Worm (Caenorhabditis elegans) whole organism, late embryonic: Measurements from ENCODE around the gene F49E12.7.

Source experiments
- C08G9.2 ChIP-seq: sonication (generic microtip); optimal IDR thresholded peaks from 2 replicates; lab custom pipeline; 2016; ENCODE audit warnings: mild to moderate bottlenecking, missing genetic modification characterization, moderate library complexity, missing compliant biosample characterization
- C38D4.7 ChIP-seq: fragments of 200-800 bp; sonication (Bioruptor generic); optimal IDR thresholded peaks from 2 replicates; lab custom pipeline; 2018; ENCODE audit warnings: mild to moderate bottlenecking, missing genetic modification characterization, moderate library complexity, missing compliant biosample characterization
- T23F11.4 ChIP-seq: fragments of 200-800 bp; sonication (Bioruptor generic); optimal IDR thresholded peaks from 2 replicates; lab custom pipeline; 2018; ENCODE audit warnings: mild to moderate bottlenecking, missing genetic modification characterization, missing compliant biosample characterization
- ahr-1 ChIP-seq: sonication (generic microtip); optimal IDR thresholded peaks from 2 replicates; lab custom pipeline; 2016; ENCODE audit warnings: missing genetic modification characterization, missing compliant biosample characterization
- ceh-14 ChIP-seq: sonication (generic microtip); optimal IDR thresholded peaks from 2 replicates; lab custom pipeline; 2016; ENCODE audit warnings: missing genotype, missing genetic modification characterization, missing compliant biosample characterization
- ceh-19 ChIP-seq: fragments of 200-800 bp; sonication (Bioruptor generic); optimal IDR thresholded peaks from 2 replicates; lab custom pipeline; 2018; ENCODE audit warnings: mild to moderate bottlenecking, missing genetic modification characterization, missing compliant biosample characterization
- ceh-22 ChIP-seq: sonication (generic microtip); optimal IDR thresholded peaks from 2 replicates; lab custom pipeline; 2017; ENCODE audit warnings: missing biosample characterization, missing genetic modification characterization
- ceh-24 ChIP-seq: sonication (generic microtip); optimal IDR thresholded peaks from 2 replicates; lab custom pipeline; 2016; ENCODE audit warnings: mild to moderate bottlenecking, missing genetic modification characterization, missing compliant biosample characterization
- ceh-34 ChIP-seq: sonication (generic microtip); optimal IDR thresholded peaks from 2 replicates; lab custom pipeline; 2016; ENCODE audit warnings: mild to moderate bottlenecking, missing genetic modification characterization, missing compliant biosample characterization
- ceh-48 ChIP-seq: sonication (generic microtip); optimal IDR thresholded peaks from 2 replicates; lab custom pipeline; 2016; ENCODE audit warnings: missing genetic modification characterization, inconsistent platforms, missing compliant biosample characterization
- che-1 ChIP-seq: sonication (generic microtip); optimal IDR thresholded peaks from 2 replicates; lab custom pipeline; 2016; ENCODE audit warnings: mild to moderate bottlenecking, missing genetic modification characterization, missing compliant biosample characterization
- dmd-4 ChIP-seq: sonication (generic microtip); optimal IDR thresholded peaks from 2 replicates; lab custom pipeline; 2016; ENCODE audit warnings: borderline replicate concordance, missing genetic modification characterization, missing compliant biosample characterization
- dve-1 ChIP-seq: sonication (generic microtip); optimal IDR thresholded peaks from 2 replicates; lab custom pipeline; 2017; ENCODE audit warnings: antibody characterized with exemption, mild to moderate bottlenecking, missing genetic modification characterization, missing compliant biosample characterization
- elt-2 ChIP-seq: sonication (generic microtip); optimal IDR thresholded peaks from 2 replicates; lab custom pipeline; 2016; ENCODE audit warnings: missing genetic modification reagents, missing genetic modification characterization, missing compliant biosample characterization
- fkh-6 ChIP-seq: sonication (generic microtip); optimal IDR thresholded peaks from 2 replicates; lab custom pipeline; 2016; ENCODE audit warnings: missing genetic modification characterization, missing compliant biosample characterization
- hlh-13 ChIP-seq: fragments of 200-800 bp; sonication (Bioruptor generic); optimal IDR thresholded peaks from 2 replicates; lab custom pipeline; 2018; ENCODE audit warnings: mild to moderate bottlenecking, missing genetic modification characterization, missing compliant biosample characterization
- hlh-6 ChIP-seq: sonication (generic microtip); optimal IDR thresholded peaks from 2 replicates; lab custom pipeline; 2016; ENCODE audit warnings: missing genotype, missing genetic modification characterization, missing compliant biosample characterization
- hlh-8 ChIP-seq: sonication (generic microtip); optimal IDR thresholded peaks from 2 replicates; lab custom pipeline; 2016; ENCODE audit warnings: missing genotype, missing genetic modification characterization, missing compliant biosample characterization
- lin-11 ChIP-seq: fragments of 200-800 bp; sonication (Bioruptor generic); optimal IDR thresholded peaks from 2 replicates; lab custom pipeline; 2018; ENCODE audit warnings: mild to moderate bottlenecking, missing genetic modification characterization, missing compliant biosample characterization
- nfya-1 ChIP-seq: sonication (generic microtip); optimal IDR thresholded peaks from 2 replicates; lab custom pipeline; 2017; ENCODE audit warnings: missing genetic modification characterization, mild to moderate bottlenecking, missing compliant biosample characterization, antibody characterized with exemption, moderate library complexity
- nhr-11 ChIP-seq: fragments of 150-350 bp; optimal IDR thresholded peaks from 2 replicates; lab custom pipeline; 2014; ENCODE audit warnings: missing biosample characterization, missing genetic modification characterization
- nhr-232 ChIP-seq: sonication (generic microtip); optimal IDR thresholded peaks from 2 replicates; lab custom pipeline; 2016; ENCODE audit warnings: missing genetic modification characterization, missing compliant biosample characterization
- npax-4 ChIP-seq: sonication (generic microtip); optimal IDR thresholded peaks from 2 replicates; lab custom pipeline; 2016; ENCODE audit warnings: missing genetic modification characterization, missing compliant biosample characterization
- odd-2 ChIP-seq: sonication (generic microtip); optimal IDR thresholded peaks from 2 replicates; lab custom pipeline; 2017; ENCODE audit warnings: antibody characterized with exemption, mild to moderate bottlenecking, missing genetic modification characterization, missing compliant biosample characterization
- pag-3 ChIP-seq: sonication (generic microtip); optimal IDR thresholded peaks from 2 replicates; lab custom pipeline; 2016; ENCODE audit warnings: missing compliant biosample characterization, missing genetic modification characterization, borderline replicate concordance
- pat-9 ChIP-seq: fragments of 200-800 bp; sonication (Bioruptor generic); optimal IDR thresholded peaks from 2 replicates; lab custom pipeline; 2018; ENCODE audit warnings: mild to moderate bottlenecking, missing genetic modification characterization, moderate library complexity, missing compliant biosample characterization
- pax-1 ChIP-seq: fragments of 150-350 bp; optimal IDR thresholded peaks from 2 replicates; lab custom pipeline; 2014; ENCODE audit warnings: missing biosample characterization, missing genetic modification characterization
- pha-2 ChIP-seq: sonication (generic microtip); optimal IDR thresholded peaks from 2 replicates; lab custom pipeline; 2017; ENCODE audit warnings: mild to moderate bottlenecking, missing genetic modification characterization, missing compliant biosample characterization
- pqm-1 ChIP-seq: sonication (generic microtip); optimal IDR thresholded peaks from 2 replicates; lab custom pipeline; 2016; ENCODE audit warnings: missing genetic modification characterization, missing compliant biosample characterization
- ref-2 ChIP-seq: sonication (generic microtip); optimal IDR thresholded peaks from 2 replicates; lab custom pipeline; 2016; ENCODE audit warnings: missing genetic modification characterization, missing compliant biosample characterization
- sox-2 ChIP-seq: fragments of 200-800 bp; sonication (Bioruptor generic); IDR thresholded peaks from 2 replicates; pipeline ENCODE4 v1.3.6; 2022; ENCODE audit warnings: missing genetic modification reagents, missing genetic modification characterization, missing compliant biosample characterization
- tbx-2 ChIP-seq: sonication (generic microtip); optimal IDR thresholded peaks from 2 replicates; lab custom pipeline; 2016; ENCODE audit warnings: missing genetic modification characterization, missing compliant biosample characterization
- tbx-7 ChIP-seq: sonication (generic microtip); optimal IDR thresholded peaks from 2 replicates; lab custom pipeline; 2016; ENCODE audit warnings: missing genotype, missing genetic modification characterization, missing compliant biosample characterization
- ttx-3 ChIP-seq: sonication (generic microtip); optimal IDR thresholded peaks from 2 replicates; lab custom pipeline; 2016; ENCODE audit warnings: missing genetic modification reagents, missing genetic modification characterization, missing compliant biosample characterization
- unc-3 ChIP-seq, 2 experiments: fragments of 200-800 bp in 1 of 2; sonication (Bioruptor generic) in 1 of 2; sonication (generic microtip) in 1 of 2; conservative IDR thresholded peaks in 1 of 2; optimal IDR thresholded peaks in 1 of 2; 2 replicates each; pipeline versions ENCODE4 v1.3.6 to Lab custom; 2016 to 2022; ENCODE audit warnings: missing compliant biosample characterization in 2 of 2, missing genetic modification characterization in 2 of 2, missing genetic modification reagents in 1 of 2
- unc-42 ChIP-seq: sonication (generic microtip); optimal IDR thresholded peaks from 2 replicates; lab custom pipeline; 2016; ENCODE audit warnings: missing genotype, missing genetic modification characterization, missing compliant biosample characterization
- unc-86 ChIP-seq: sonication (generic microtip); optimal IDR thresholded peaks from 2 replicates; lab custom pipeline; 2016; ENCODE audit warnings: missing genetic modification characterization, missing compliant biosample characterization
- zip-5 ChIP-seq: sonication (generic microtip); optimal IDR thresholded peaks from 2 replicates; lab custom pipeline; 2016; ENCODE audit warnings: missing genetic modification characterization, missing compliant biosample characterization
- ztf-16 ChIP-seq: sonication (generic microtip); optimal IDR thresholded peaks from 2 replicates; lab custom pipeline; 2017; ENCODE audit warnings: missing genetic modification characterization, missing compliant biosample characterization

The F49E12.7 gene

ce11 chrII:8396041-8396440, at the start of gene F49E12.7:
Gene F49E12.7, minus strand, starts transcription at chrII:8396141.
- TF ChIP-seq ceh-34 (tag; lab: Kevin White, UChicago), result no peak
- no peak for TF ChIP-seq npax-4 (tag; lab: Kevin White, UChicago)
- no peak for TF ChIP-seq unc-42 (tag; lab: Kevin White, UChicago)
- no peak for TF ChIP-seq pax-1 (tag; lab: Kevin White, UChicago)
- no peak for TF ChIP-seq pat-9 (tag; lab: Kevin White, UChicago)
- no peak for TF ChIP-seq hlh-6
- TF ChIP-seq unc-3 (GFP tag; conservative IDR thresholded peaks at IDR 0.05; lab: Robert Waterston, UW), result no peak
- no peak for TF ChIP-seq unc-3 (tag; optimal IDR thresholded peaks at IDR 0.05; lab: Kevin White, UChicago)
- TF ChIP-seq hlh-8 (tag; lab: Kevin White, UChicago), result no peak
- no peak for TF ChIP-seq C38D4.7 (GFP tag; lab: Kevin White, UChicago)
- TF ChIP-seq pqm-1 (tag; lab: Kevin White, UChicago), result no peak
- TF ChIP-seq zip-5 (tag; lab: Kevin White, UChicago), result no peak
- TF ChIP-seq ztf-16 (tag; lab: Kevin White, UChicago), result no peak
- no peak for TF ChIP-seq pha-2 (tag; lab: Kevin White, UChicago)
- no peak for TF ChIP-seq ahr-1 (tag; lab: Kevin White, UChicago)
- no peak for TF ChIP-seq C08G9.2 (tag; lab: Kevin White, UChicago)
- TF ChIP-seq T23F11.4 (GFP tag; lab: Kevin White, UChicago), result no peak
- TF ChIP-seq ceh-48, result no peak
- TF ChIP-seq ttx-3 (tag; lab: Kevin White, UChicago), result no peak
- TF ChIP-seq hlh-13 (GFP tag; lab: Kevin White, UChicago), result no peak

ce11 chrII:8444007-8444406, 48.1 kb upstream of the F49E12.7 start, which contains the start of gene evl-20:
Gene evl-20, plus strand, starts transcription at chrII:8444307.
- TF ChIP-seq zip-5 (tag; lab: Kevin White, UChicago), result no peak
- no peak for TF ChIP-seq ceh-14 (tag; lab: Kevin White, UChicago)
- no peak for TF ChIP-seq lin-11 (tag; lab: Kevin White, UChicago)
- no peak for TF ChIP-seq nhr-232 (tag; lab: Kevin White, UChicago)
- no peak for TF ChIP-seq ahr-1 (tag; lab: Kevin White, UChicago)
- TF ChIP-seq odd-2 (tag; lab: Kevin White, UChicago), result no peak
- TF ChIP-seq pat-9 (tag; lab: Kevin White, UChicago), result no peak

- TF ChIP-seq fkh-6 (no peak), odd-2 (tag; lab: Kevin White, UChicago) (no peak), npax-4 (tag; lab: Kevin White, UChicago) (no peak), sox-2 (GFP tag; lab: Robert Waterston, UW) (no peak), ztf-16 (tag; lab: Kevin White, UChicago) (no peak), pag-3 (tag; lab: Kevin White, UChicago) (no peak), che-1 (tag; lab: Kevin White, UChicago) (no peak), tbx-2 (tag; lab: Kevin White, UChicago) (no peak), tbx-7 (tag; lab: Kevin White, UChicago) (no peak), nhr-11 (tag; lab: Kevin White, UChicago) (no peak), ceh-22 (tag; lab: Kevin White, UChicago) (no peak), dmd-4 (no peak), ceh-24 (tag; lab: Kevin White, UChicago) (no peak)
- TF ChIP-seq, all 69 proteins: peak for 0
Observed at ce11 chrII:8442717-8443223, 46.8 kb upstream of the F49E12.7 start, which contains the start of gene eif-3.G. Gene eif-3.G, plus strand, starts transcription at chrII:8442767.

- TF ChIP-seq dve-1 (tag; lab: Kevin White, UChicago), result peak; percentile 35
- no peak for TF ChIP-seq dmd-4
- TF ChIP-seq elt-2 (tag; lab: Kevin White, UChicago), result peak; percentile 25
- TF ChIP-seq unc-3 (GFP tag; conservative IDR thresholded peaks at IDR 0.05; lab: Robert Waterston, UW), result no peak
- peak; percentile 10 for TF ChIP-seq unc-3 (tag; optimal IDR thresholded peaks at IDR 0.05; lab: Kevin White, UChicago)
- peak; percentile 14 for TF ChIP-seq unc-86 (tag; lab: Kevin White, UChicago)
- TF ChIP-seq ceh-19, result no peak
- TF ChIP-seq tbx-2 (tag; lab: Kevin White, UChicago), result peak; percentile 14
- TF ChIP-seq fkh-6, result no peak
- no peak for TF ChIP-seq ref-2
- peak; percentile 28 for TF ChIP-seq nfya-1 (tag; lab: Kevin White, UChicago)
Observed at ce11 chrII:8442176-8442575, 46.2 kb upstream of the F49E12.7 start.
